Worm (Caenorhabditis elegans): Measurements from ENCODE around the gene eral-1.
A peak's percentile ranks its signal among the peaks of the same experiment; 100 is the strongest.

Gene eral-1

ce11 chrII:9566045-9566444 lies 23.5 kb downstream of the eral-1 start (continued):
- TF ChIP-seq pag-3 (tag; optimal IDR thresholded peaks at IDR 0.05; ENCODE audit: borderline replicate concordance) (peak; percentile 68), ceh-19 (GFP tag; optimal IDR thresholded peaks at IDR 0.05) (peak; percentile 91), hlh-6 (tag; optimal IDR thresholded peaks at IDR 0.05) (peak; percentile 93), sox-2 (GFP tag; IDR thresholded peaks at IDR 0.05) (peak; percentile 76), ceh-31 (tag; optimal IDR thresholded peaks at IDR 0.05) (peak; percentile 40), eyg-1 (tag; optimal IDR thresholded peaks at IDR 0.05) (peak; percentile 82), ceh-48 (tag; optimal IDR thresholded peaks at IDR 0.05) (peak; percentile 73), ttx-3 (tag; optimal IDR thresholded peaks at IDR 0.05) (peak; percentile 89), nhr-232 (tag; optimal IDR thresholded peaks at IDR 0.05) (peak; percentile 89), F13H6.1 (tag; optimal IDR thresholded peaks at IDR 0.05) (peak; percentile 68), ahr-1 (tag; optimal IDR thresholded peaks at IDR 0.05) (peak; percentile 67), rnt-1 (tag; optimal IDR thresholded peaks at IDR 0.05) (peak; percentile 63), tbx-7 (tag; optimal IDR thresholded peaks at IDR 0.05) (peak; percentile 45), fax-1 (tag; optimal IDR thresholded peaks at IDR 0.05) (peak; percentile 67), unc-55 (GFP tag; optimal IDR thresholded peaks at IDR 0.05) (no peak), K02D7.2 (tag; optimal IDR thresholded peaks at IDR 0.05) (peak; percentile 72), ceh-6 (GFP tag; optimal IDR thresholded peaks at IDR 0.05) (peak; percentile 88), pax-1 (tag; optimal IDR thresholded peaks at IDR 0.05) (no peak), sdc-2 (tag; optimal IDR thresholded peaks at IDR 0.05) (peak; percentile 80), hlh-13 (GFP tag; optimal IDR thresholded peaks at IDR 0.05) (peak; percentile 73)

- no peak for TF ChIP-seq ceh-6 (GFP tag; optimal IDR thresholded peaks at IDR 0.05)
- no peak for TF ChIP-seq elt-4 (tag; optimal IDR thresholded peaks at IDR 0.05)
- no peak for TF ChIP-seq fkh-10 (GFP tag; optimal IDR thresholded peaks at IDR 0.05)
- TF ChIP-seq ceh-24 (tag; optimal IDR thresholded peaks at IDR 0.05), result no peak
- no peak for TF ChIP-seq C38D4.7 (GFP tag; optimal IDR thresholded peaks at IDR 0.05)
- no peak for TF ChIP-seq ceh-2 (tag; optimal IDR thresholded peaks at IDR 0.05)
- TF ChIP-seq nfya-1 (tag; optimal IDR thresholded peaks at IDR 0.05), result no peak
- TF ChIP-seq nhr-11 (tag; optimal IDR thresholded peaks at IDR 0.05), result no peak
- TF ChIP-seq pha-2 (tag; optimal IDR thresholded peaks at IDR 0.05), result no peak
- TF ChIP-seq ceh-19 (GFP tag; optimal IDR thresholded peaks at IDR 0.05), result no peak
- TF ChIP-seq hlh-13 (GFP tag; optimal IDR thresholded peaks at IDR 0.05), result no peak
- TF ChIP-seq tbx-2 (tag; optimal IDR thresholded peaks at IDR 0.05), result no peak
- no peak for TF ChIP-seq fkh-6 (tag; optimal IDR thresholded peaks at IDR 0.05)
- TF ChIP-seq fax-1 (tag; optimal IDR thresholded peaks at IDR 0.05), result no peak
- TF ChIP-seq hlh-30 (tag; optimal IDR thresholded peaks at IDR 0.05; ENCODE audit: insufficient read depth), result no peak
Observed at ce11 chrII:9560895-9561294, 28.7 kb downstream of the eral-1 start.

ce11 chrII:9559929-9560328 lies 29.6 kb downstream of the eral-1 start, which contains the start of gene F35H8.4:
F35H8.4 (minus strand) TSS chrII:9560029.
- TF ChIP-seq ceh-6 (GFP tag; optimal IDR thresholded peaks at IDR 0.05) (no peak), T23F11.4 (GFP tag; optimal IDR thresholded peaks at IDR 0.05) (no peak), rnt-1 (tag; optimal IDR thresholded peaks at IDR 0.05) (no peak), nhr-232 (tag; optimal IDR thresholded peaks at IDR 0.05) (no peak), pha-4 (tag; optimal IDR thresholded peaks at IDR 0.05) (no peak), dve-1 (tag; optimal IDR thresholded peaks at IDR 0.05) (no peak), zip-5 (tag; optimal IDR thresholded peaks at IDR 0.05) (no peak), elt-2 (tag; optimal IDR thresholded peaks at IDR 0.05) (no peak), ceh-22 (tag; optimal IDR thresholded peaks at IDR 0.05) (no peak), ref-2 (tag; optimal IDR thresholded peaks at IDR 0.05) (no peak), fkh-10 (GFP tag; optimal IDR thresholded peaks at IDR 0.05) (no peak), ceh-24 (tag; optimal IDR thresholded peaks at IDR 0.05) (no peak), K02D7.2 (tag; optimal IDR thresholded peaks at IDR 0.05) (no peak), sdc-2 (tag; optimal IDR thresholded peaks at IDR 0.05) (no peak), syd-9 (tag; optimal IDR thresholded peaks at IDR 0.05) (no peak), ceh-19 (GFP tag; optimal IDR thresholded peaks at IDR 0.05) (no peak), gmeb-2 (tag; optimal IDR thresholded peaks at IDR 0.05) (no peak), ztf-16 (tag; optimal IDR thresholded peaks at IDR 0.05) (no peak)

Measured in whole organism, late embryonic.